Worm (Caenorhabditis elegans): ENCODE measurements around the gene mtg-1.

mtg-1 gene

DNA sequence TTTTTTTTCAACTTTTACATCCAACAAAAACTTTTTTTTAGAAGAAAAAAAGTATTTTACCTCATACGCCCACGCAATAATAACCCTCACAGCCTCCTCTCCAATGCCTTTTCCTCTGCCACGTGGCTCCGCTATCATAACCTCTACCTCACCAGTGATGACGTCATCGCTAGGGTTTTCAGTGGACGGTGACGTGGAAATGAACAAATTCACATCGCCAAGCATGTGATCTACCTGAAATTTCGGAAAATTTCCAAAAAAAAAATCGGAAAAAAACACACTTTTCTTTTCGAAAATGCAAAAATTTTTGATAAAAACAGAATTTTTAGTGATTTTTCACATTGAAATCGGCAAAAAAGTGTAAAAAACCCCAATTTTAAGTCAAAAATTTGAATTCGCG lies 5.8 kb downstream of the mtg-1 start:
- TF ChIP-seq hmg-20 (GFP tag; IDR thresholded peaks at IDR 0.05) (no peak), attf-3 (GFP tag; conservative IDR thresholded peaks at IDR 0.05) (no peak), Y56A3A.18 (GFP tag; IDR thresholded peaks at IDR 0.05) (no peak), pbrm-1 (GFP tag; IDR thresholded peaks at IDR 0.05) (no peak), K12H6.12 (tag; optimal IDR thresholded peaks at IDR 0.05) (no peak), hrde-1 (tag; optimal IDR thresholded peaks at IDR 0.05; ENCODE audit: borderline replicate concordance) (no peak), unc-62 (GFP tag; optimal IDR thresholded peaks at IDR 0.05) (no peak), sptf-2 (GFP tag; optimal IDR thresholded peaks at IDR 0.05) (no peak), ztf-25 (GFP tag; IDR thresholded peaks at IDR 0.05) (no peak), zfh-2 (GFP tag; conservative IDR thresholded peaks at IDR 0.05) (no peak), madf-8 (GFP tag; conservative IDR thresholded peaks at IDR 0.05) (no peak), him-1 (tag; optimal IDR thresholded peaks at IDR 0.05) (no peak)

- TF ChIP-seq pbrm-1 (GFP tag; IDR thresholded peaks at IDR 0.05), result no peak
- no peak for TF ChIP-seq ets-4 (GFP tag; optimal IDR thresholded peaks at IDR 0.05)
- peak; percentile 91 for TF ChIP-seq mcd-1 (GFP tag; IDR thresholded peaks at IDR 0.05)
- no peak for TF ChIP-seq nhr-120 (GFP tag; IDR thresholded peaks at IDR 0.05)
- no peak for TF ChIP-seq nhr-27 (tag; optimal IDR thresholded peaks at IDR 0.05)
- peak; percentile 18 for TF ChIP-seq lsl-1 (GFP tag; optimal IDR thresholded peaks at IDR 0.05)
- TF ChIP-seq mel-28 (tag; optimal IDR thresholded peaks at IDR 0.05; ENCODE audit: borderline replicate concordance), result no peak
- no peak for TF ChIP-seq chd-7 (tag; optimal IDR thresholded peaks at IDR 0.05)
- no peak for TF ChIP-seq hlh-26 (GFP tag; conservative IDR thresholded peaks at IDR 0.05)
- TF ChIP-seq ceh-91 (GFP tag; IDR thresholded peaks at IDR 0.05), result 0 out of 2 replicates have a peak, but pooled peaks have one; percentile 21
- no peak for TF ChIP-seq egl-44 (GFP tag; IDR thresholded peaks at IDR 0.05)
Measured at ce11 chrIII:1540100-1540695, 6.6 kb downstream of the mtg-1 start, which contains the start of the genes Y67D2.5 and cisd-3.2. TSS of gene Y67D2.5 (minus strand) at chrIII:1540244. TSS of gene cisd-3.2 (plus strand) at chrIII:1540493.

- TF ChIP-seq ztf-25 (GFP tag; IDR thresholded peaks at IDR 0.05) (no peak), lag-1 (GFP tag; IDR thresholded peaks at IDR 0.05) (no peak)
Measured at ce11 chrIII:1543406-1544011, 9.9 kb downstream of the mtg-1 start.

DNA sequence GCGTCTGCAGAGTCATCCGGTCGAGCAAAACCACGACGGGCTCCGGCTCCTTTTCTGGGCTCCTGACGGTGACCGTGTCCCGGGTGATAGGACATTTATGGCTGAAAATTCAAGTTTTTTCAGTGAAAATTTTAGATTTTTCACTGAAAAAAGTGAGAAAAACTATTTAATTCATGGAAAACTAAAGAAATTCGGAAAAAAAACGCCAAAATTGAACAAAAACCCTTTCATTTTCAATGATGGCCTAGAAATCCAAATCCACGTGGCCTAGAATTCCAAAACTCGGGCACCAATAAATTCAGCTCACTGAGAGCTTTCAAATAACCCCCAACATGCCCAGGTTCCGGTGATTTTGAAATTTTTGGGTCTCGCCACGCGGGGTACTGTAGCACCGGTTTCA lies 20.8 kb downstream of the mtg-1 start, which contains the start of gene ddx-35:
Gene ddx-35, minus strand, starts transcription at position 101 of the 400 bp plus-strand sequence.
- TF ChIP-seq ceh-79 (tag; optimal IDR thresholded peaks at IDR 0.05) (no peak), nhr-27 (tag; optimal IDR thresholded peaks at IDR 0.05) (no peak), madf-3 (GFP tag; IDR thresholded peaks at IDR 0.05) (no peak), F52B5.7 (tag; optimal IDR thresholded peaks at IDR 0.05) (no peak), nfyb-1 (GFP tag; IDR thresholded peaks at IDR 0.05) (no peak), zfh-2 (GFP tag; conservative IDR thresholded peaks at IDR 0.05) (0 out of 2 replicates have a peak, but pooled peaks have one; percentile 22)

- TF ChIP-seq F37B4.10 (GFP tag; IDR thresholded peaks at IDR 0.05) (0 out of 2 replicates have a peak, but pooled peaks have one; percentile 81), sea-2 (GFP tag; IDR thresholded peaks at IDR 0.05) (no peak), nfya-1 (tag; optimal IDR thresholded peaks at IDR 0.05; ENCODE audit: borderline replicate concordance, insufficient read depth) (no peak), ekl-4 (GFP tag; IDR thresholded peaks at IDR 0.05) (peak; percentile 55; the same call in 1 of the 2 replicates), F33H1.4 (GFP tag; IDR thresholded peaks at IDR 0.05) (peak; percentile 27), lsl-1 (GFP tag; optimal IDR thresholded peaks at IDR 0.05) (peak; percentile 45), mcd-1 (GFP tag; IDR thresholded peaks at IDR 0.05) (peak; percentile 68), ceh-79 (tag; optimal IDR thresholded peaks at IDR 0.05) (no peak), dpl-1 (GFP tag; optimal IDR thresholded peaks at IDR 0.05) (peak; percentile 14), tbp1 (GFP tag; optimal IDR thresholded peaks at IDR 0.05) (peak; percentile 1), xnd-1 (tag; optimal IDR thresholded peaks at IDR 0.05) (no peak), madf-6 (GFP tag; IDR thresholded peaks at IDR 0.05) (peak; percentile 59; the same call in 1 of the 2 replicates), snpc-1.3 (tag; optimal IDR thresholded peaks at IDR 0.05; ENCODE audit: insufficient read depth) (peak; percentile 13), lin-35 (GFP tag; optimal IDR thresholded peaks at IDR 0.05) (peak in 1 of 3 experiments; percentile 58), lin-54 (GFP tag; optimal IDR thresholded peaks at IDR 0.05) (peak; percentile 34)
Measured at ce11 chrIII:1558441-1559159, 25.0 kb downstream of the mtg-1 start, which contains the start of the genes eelo-1 and Y67D2.2. TSS of gene eelo-1 (minus strand) at chrIII:1558529. TSS of gene Y67D2.2 (plus strand) at chrIII:1558800.

Measured in whole organism, young adult.